Worm (Caenorhabditis elegans) whole organism, L4/young adult: ENCODE measurements around the gene sru-4.

Experiments used
- W03F9.2 ChIP-seq: fragments of 150-350 bp; optimal IDR thresholded peaks from 2 replicates; lab custom pipeline; 2014; ENCODE audit warnings: missing biosample characterization, missing genetic modification characterization
- dao-5 ChIP-seq: sonication (generic microtip); optimal IDR thresholded peaks from 2 replicates; lab custom pipeline; 2016; ENCODE audit warnings: missing genotype, missing genetic modification characterization, moderate library complexity, missing compliant biosample characterization
- him-1 ChIP-seq: sonication (generic microtip); optimal IDR thresholded peaks from 2 replicates; lab custom pipeline; 2016; ENCODE audit warnings: missing genotype, missing genetic modification reagents, missing genetic modification characterization, missing compliant biosample characterization

Gene sru-4

ce11 chrIV:9523139-9523538, 25.0 kb downstream of the sru-4 start:
- TF ChIP-seq him-1 (tag; lab: Kevin White, UChicago) (no peak), dao-5 (tag; lab: Kevin White, UChicago) (no peak), W03F9.2 (tag; lab: Kevin White, UChicago) (no peak)

ce11 chrIV:9524849-9525460, 26.8 kb downstream of the sru-4 start, which contains the start of gene ndua-5:
TSS of gene ndua-5 (minus strand) at chrIV:9524899.
- TF ChIP-seq him-1 (tag; lab: Kevin White, UChicago) (no peak), W03F9.2 (tag; lab: Kevin White, UChicago) (no peak), dao-5 (tag; lab: Kevin White, UChicago) (no peak)

- TF ChIP-seq dao-5 (tag; lab: Kevin White, UChicago) (no peak), W03F9.2 (tag; lab: Kevin White, UChicago) (no peak), him-1 (tag; lab: Kevin White, UChicago) (no peak)
These were observed 27.7 kb downstream of the sru-4 start, which contains the start of gene elo-1 for ce11 chrIV:9525682-9526416. TSS of gene elo-1 (plus strand) at chrIV:9526366.

ce11 chrIV:9527002-9527401, 28.8 kb downstream of the sru-4 start:
- TF ChIP-seq W03F9.2 (tag; lab: Kevin White, UChicago) (no peak), dao-5 (tag; lab: Kevin White, UChicago) (no peak), him-1 (tag; lab: Kevin White, UChicago) (no peak)

- TF ChIP-seq W03F9.2 (tag; lab: Kevin White, UChicago) (no peak), dao-5 (tag; lab: Kevin White, UChicago) (no peak), him-1 (tag; lab: Kevin White, UChicago) (no peak)
These were observed 31.5 kb downstream of the sru-4 start, which contains the start of gene elo-7 for ce11 chrIV:9529647-9530046. TSS of gene elo-7 (plus strand) at chrIV:9529947.

ce11 chrIV:9530768-9531167, 32.6 kb downstream of the sru-4 start:
- TF ChIP-seq him-1 (tag; lab: Kevin White, UChicago) (no peak), dao-5 (tag; lab: Kevin White, UChicago) (no peak), W03F9.2 (tag; lab: Kevin White, UChicago) (no peak)

- TF ChIP-seq dao-5 (tag; lab: Kevin White, UChicago) (no peak), him-1 (tag; lab: Kevin White, UChicago) (no peak), W03F9.2 (tag; lab: Kevin White, UChicago) (no peak)
These were observed 34.9 kb downstream of the sru-4 start, which contains the start of gene F56H11.2 for ce11 chrIV:9533071-9533470. TSS of gene F56H11.2 (minus strand) at chrIV:9533171.

ce11 chrIV:9534342-9534741, 36.2 kb downstream of the sru-4 start:
- TF ChIP-seq him-1 (tag; lab: Kevin White, UChicago): no peak
- TF ChIP-seq dao-5 (tag; lab: Kevin White, UChicago): no peak
- TF ChIP-seq W03F9.2 (tag; lab: Kevin White, UChicago): no peak

ce11 chrIV:9535105-9535504, 36.9 kb downstream of the sru-4 start:
- TF ChIP-seq dao-5 (tag; lab: Kevin White, UChicago): no peak
- TF ChIP-seq him-1 (tag; lab: Kevin White, UChicago): no peak
- TF ChIP-seq W03F9.2 (tag; lab: Kevin White, UChicago): no peak

- TF ChIP-seq dao-5 (tag; lab: Kevin White, UChicago): no peak
- TF ChIP-seq him-1 (tag; lab: Kevin White, UChicago): no peak
- no peak for TF ChIP-seq W03F9.2 (tag; lab: Kevin White, UChicago)
These were observed 37.9 kb downstream of the sru-4 start for ce11 chrIV:9536124-9536523.

- TF ChIP-seq him-1 (tag; lab: Kevin White, UChicago): no peak
- TF ChIP-seq W03F9.2 (tag; lab: Kevin White, UChicago): peak; percentile 13
- no peak for TF ChIP-seq dao-5 (tag; lab: Kevin White, UChicago)
These were observed 39.3 kb downstream of the sru-4 start for ce11 chrIV:9537500-9537899.

ce11 chrIV:9538214-9538613, 40.0 kb downstream of the sru-4 start:
- TF ChIP-seq W03F9.2 (tag; lab: Kevin White, UChicago) (no peak), dao-5 (tag; lab: Kevin White, UChicago) (no peak), him-1 (tag; lab: Kevin White, UChicago) (no peak)

ce11 chrIV:9540342-9540856, 42.2 kb downstream of the sru-4 start, which contains the start of gene fbl-1:
TSS of gene fbl-1 (plus strand) at chrIV:9540806.
- no peak for TF ChIP-seq W03F9.2 (tag; lab: Kevin White, UChicago)
- no peak for TF ChIP-seq dao-5 (tag; lab: Kevin White, UChicago)
- TF ChIP-seq him-1 (tag; lab: Kevin White, UChicago): no peak
